Worm (Caenorhabditis elegans) whole organism, L2 larva: ENCODE results near the gene sld-5.

Experiments used
- R02D3.7 ChIP-seq: fragments of 150-350 bp; optimal IDR thresholded peaks from 2 replicates; lab custom pipeline; 2014; ENCODE audit warnings: missing biosample characterization, missing genetic modification characterization
- ceh-16 ChIP-seq: fragments of 150-350 bp; optimal IDR thresholded peaks from 2 replicates; lab custom pipeline; 2014; ENCODE audit warnings: missing biosample characterization, missing genetic modification characterization
- mbf-1 ChIP-seq: sonication (generic microtip); optimal IDR thresholded peaks from 2 replicates; lab custom pipeline; 2017; ENCODE audit warnings: missing biosample characterization, missing genetic modification characterization
- nhr-11 ChIP-seq: fragments of 150-350 bp; optimal IDR thresholded peaks from 2 replicates; lab custom pipeline; 2014; ENCODE audit warnings: missing biosample characterization, missing genetic modification characterization
- snpc-4 ChIP-seq: fragments of 150-350 bp; optimal IDR thresholded peaks from 2 replicates; lab custom pipeline; 2014; ENCODE audit warnings: missing biosample characterization, missing genetic modification characterization
- unc-62 ChIP-seq: fragments of 150-350 bp; optimal IDR thresholded peaks from 2 replicates; lab custom pipeline; 2014; ENCODE audit warnings: missing biosample characterization, missing genetic modification reagents, missing genetic modification characterization
- ztf-4 ChIP-seq: fragments of 150-350 bp; optimal IDR thresholded peaks from 2 replicates; lab custom pipeline; 2014; ENCODE audit warnings: missing biosample characterization, missing genetic modification characterization

- TF ChIP-seq mbf-1 (tag; lab: Kevin White, UChicago) (no peak), R02D3.7 (tag; lab: Kevin White, UChicago) (no peak), ztf-4 (tag; lab: Kevin White, UChicago) (no peak), snpc-4 (tag; lab: Kevin White, UChicago) (no peak), unc-62 (GFP tag; lab: Kevin White, UChicago) (no peak), ceh-16 (tag; lab: Kevin White, UChicago) (no peak), nhr-11 (tag; lab: Kevin White, UChicago) (no peak)
Measured at ce11 chrV:20201316-20201715, 36.2 kb downstream of the sld-5 start, which contains the start of gene fbxa-114.
